Worm (Caenorhabditis elegans) whole organism, late embryonic: ENCODE data around the gene sra-14.

Source experiments
- ama-1 ChIP-seq: fragments of 150-350 bp; optimal IDR thresholded peaks from 2 replicates; lab custom pipeline; 2014
- elt-4 ChIP-seq: sonication (generic microtip); optimal IDR thresholded peaks from 2 replicates; lab custom pipeline; 2016; ENCODE audit warnings: missing genetic modification characterization, missing compliant biosample characterization
- mec-3 ChIP-seq: sonication (generic microtip); optimal IDR thresholded peaks from 2 replicates; lab custom pipeline; 2016; ENCODE audit warnings: borderline replicate concordance, missing genetic modification characterization, missing compliant biosample characterization
- odd-2 ChIP-seq: sonication (generic microtip); optimal IDR thresholded peaks from 2 replicates; lab custom pipeline; 2017; ENCODE audit warnings: antibody characterized with exemption, mild to moderate bottlenecking, missing genetic modification characterization, missing compliant biosample characterization
- pqm-1 ChIP-seq: sonication (generic microtip); optimal IDR thresholded peaks from 2 replicates; lab custom pipeline; 2016; ENCODE audit warnings: missing genetic modification characterization, missing compliant biosample characterization
- sdc-2 ChIP-seq: sonication (generic microtip); optimal IDR thresholded peaks from 2 replicates; lab custom pipeline; 2016; ENCODE audit warnings: missing genotype, missing genetic modification characterization, missing compliant biosample characterization
- sox-4 ChIP-seq: sonication (generic microtip); optimal IDR thresholded peaks from 2 replicates; lab custom pipeline; 2017; ENCODE audit warnings: mild to moderate bottlenecking, missing genetic modification characterization, inconsistent platforms, missing compliant biosample characterization
- ttx-3 ChIP-seq: sonication (generic microtip); optimal IDR thresholded peaks from 2 replicates; lab custom pipeline; 2016; ENCODE audit warnings: missing genetic modification reagents, missing genetic modification characterization, missing compliant biosample characterization

DNA sequence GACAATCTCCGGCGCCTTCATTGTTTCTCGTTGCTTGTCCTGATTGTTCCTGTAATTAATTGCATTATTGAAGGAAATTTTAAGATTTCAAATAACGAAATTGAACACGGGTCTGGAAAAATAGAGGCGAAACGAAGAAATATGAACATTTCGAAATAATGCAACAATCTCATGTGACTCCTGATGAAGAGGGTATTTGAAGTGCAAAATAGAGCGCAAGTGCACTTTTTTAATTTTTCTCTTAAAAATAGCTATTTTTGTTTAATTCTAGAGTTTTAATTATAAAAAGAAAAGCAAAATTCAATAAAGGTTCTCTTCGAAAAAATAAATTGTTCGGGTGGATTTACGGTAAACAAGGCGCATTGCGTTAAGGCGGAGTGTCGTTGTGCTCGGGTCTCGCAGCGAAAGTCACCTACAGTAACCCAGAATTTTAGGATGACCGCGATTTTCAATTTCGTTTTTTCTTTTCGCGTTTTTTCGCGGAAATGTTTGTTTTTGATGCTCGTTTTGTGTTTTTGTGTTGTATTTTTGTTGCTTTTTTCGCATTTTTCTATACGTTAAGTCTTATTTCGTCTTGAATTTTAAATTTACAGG lies 34.0 kb downstream of the sra-14 start, which contains the start of the genes F58G1.2 and wago-4:
- TF ChIP-seq mec-3 (tag; lab: Kevin White, UChicago), result no peak
- TF ChIP-seq elt-4 (tag; lab: Kevin White, UChicago), result no peak
- TF ChIP-seq ttx-3 (tag; lab: Kevin White, UChicago), result no peak
- TF ChIP-seq sox-4 (tag; lab: Kevin White, UChicago), result no peak
- no peak for TF ChIP-seq sdc-2 (tag; lab: Kevin White, UChicago)
- TF ChIP-seq pqm-1, result no peak
- TF ChIP-seq ama-1 (lab: Kevin White, UChicago), result no peak
- no peak for TF ChIP-seq odd-2 (tag; lab: Kevin White, UChicago)
